Worm (Caenorhabditis elegans): Measurements from ENCODE around the gene C47D12.2.

Gene C47D12.2

ce11 chrII:11627904-11628303 is 48.2 kb upstream of the C47D12.2 start:
- TF ChIP-seq zip-4 (GFP tag; optimal IDR thresholded peaks at IDR 0.05) (no peak), nhr-47 (tag; optimal IDR thresholded peaks at IDR 0.05) (no peak), C16A3.4 (tag; optimal IDR thresholded peaks at IDR 0.05) (no peak), nhr-85 (tag) (no peak), C04F5.9 (tag; optimal IDR thresholded peaks at IDR 0.05) (no peak), dpl-1 (GFP tag; optimal IDR thresholded peaks at IDR 0.05) (no peak), ceh-82 (tag; optimal IDR thresholded peaks at IDR 0.05) (no peak), lin-13 (GFP tag; optimal IDR thresholded peaks at IDR 0.05) (no peak), vab-15 (tag; optimal IDR thresholded peaks at IDR 0.05) (no peak)

- peak; percentile 14 for TF ChIP-seq lin-14 (GFP tag; optimal IDR thresholded peaks at IDR 0.05)
- TF ChIP-seq unc-62 (GFP tag; optimal IDR thresholded peaks at IDR 0.05) = no peak
- TF ChIP-seq efl-1 (optimal IDR thresholded peaks at IDR 0.05) = no peak
- TF ChIP-seq efl-1 (GFP tag; optimal IDR thresholded peaks at IDR 0.05 in 1 of 2) = peak in 1 of 2 experiments; percentile 80
- no peak for TF ChIP-seq nhr-76 (tag; optimal IDR thresholded peaks at IDR 0.05)
Measured at ce11 chrII:11629957-11630356, 46.1 kb upstream of the C47D12.2 start.

ce11 chrII:11632689-11633088 is 43.4 kb upstream of the C47D12.2 start:
- no peak for TF ChIP-seq irx-1 (tag; optimal IDR thresholded peaks at IDR 0.05)
- peak; percentile 22 for TF ChIP-seq unc-130 (tag; optimal IDR thresholded peaks at IDR 0.05)
- peak; percentile 29 for TF ChIP-seq xbp-1 (tag; optimal IDR thresholded peaks at IDR 0.05)
- TF ChIP-seq lin-13 (GFP tag; optimal IDR thresholded peaks at IDR 0.05) = peak; percentile 18
- TF ChIP-seq lin-14 (GFP tag; optimal IDR thresholded peaks at IDR 0.05) = peak; percentile 86
- TF ChIP-seq mep-1 (tag; optimal IDR thresholded peaks at IDR 0.05) = peak; percentile 16
- no peak for TF ChIP-seq nhr-237 (tag; optimal IDR thresholded peaks at IDR 0.05)
- TF ChIP-seq efl-1 (optimal IDR thresholded peaks at IDR 0.05) = peak; percentile 34 to 51
- peak in 1 of 2 experiments; percentile 4 for TF ChIP-seq efl-1 (GFP tag; optimal IDR thresholded peaks at IDR 0.05 in 1 of 2)
- peak; percentile 37 for TF ChIP-seq fos-1 (tag; optimal IDR thresholded peaks at IDR 0.05)
- peak; percentile 48 for TF ChIP-seq tbx-2 (tag; optimal IDR thresholded peaks at IDR 0.05)
- TF ChIP-seq ceh-8 (GFP tag; optimal IDR thresholded peaks at IDR 0.05) = no peak
- peak; percentile 25 for TF ChIP-seq nhr-90 (tag; optimal IDR thresholded peaks at IDR 0.05; ENCODE audit: poor library complexity)
- TF ChIP-seq zag-1 (tag; optimal IDR thresholded peaks at IDR 0.05) = no peak
- TF ChIP-seq unc-30 (tag; optimal IDR thresholded peaks at IDR 0.05) = no peak
- peak; percentile 38 to 42 for TF ChIP-seq lin-35 (GFP tag; optimal IDR thresholded peaks at IDR 0.05)
- no peak for TF ChIP-seq pag-3 (tag; optimal IDR thresholded peaks at IDR 0.05; ENCODE audit: borderline replicate concordance, insufficient read depth)
- TF ChIP-seq mdl-1 (tag; optimal IDR thresholded peaks at IDR 0.05) = peak in 1 of 2 experiments; percentile 33
- TF ChIP-seq nhr-19 (GFP tag; conservative IDR thresholded peaks at IDR 0.05) = peak; percentile 26; the same call in 1 of the 2 replicates
- TF ChIP-seq C04F5.9 (tag; optimal IDR thresholded peaks at IDR 0.05) = no peak
- peak in 3 of 6 experiments; percentile 47 to 51 (median 49) for TF ChIP-seq elt-3 (tag; optimal IDR thresholded peaks at IDR 0.05)
- TF ChIP-seq snu-23 (GFP tag; optimal IDR thresholded peaks at IDR 0.05) = peak; percentile 72
- peak; percentile 71 for TF ChIP-seq nhr-71 (tag; optimal IDR thresholded peaks at IDR 0.05)
- TF ChIP-seq egl-27 (tag; optimal IDR thresholded peaks at IDR 0.05) = peak; percentile 4 to 10
- TF ChIP-seq skn-1 (tag; optimal IDR thresholded peaks at IDR 0.05) = peak; percentile 44
- TF ChIP-seq ama-1 (optimal IDR thresholded peaks at IDR 0.05) = no peak
- peak; percentile 49 for TF ChIP-seq nhr-20 (tag; optimal IDR thresholded peaks at IDR 0.05)
- no peak for TF ChIP-seq C34B4.2 (tag; optimal IDR thresholded peaks at IDR 0.05)
- no peak for TF ChIP-seq vab-15 (tag; optimal IDR thresholded peaks at IDR 0.05)
- TF ChIP-seq ceh-82 (tag; optimal IDR thresholded peaks at IDR 0.05) = peak in 2 of 3 experiments; percentile 48 to 73
- no peak for TF ChIP-seq ces-1 (GFP tag; optimal IDR thresholded peaks at IDR 0.05)
- TF ChIP-seq sptf-1 (tag; optimal IDR thresholded peaks at IDR 0.05) = no peak
- peak; percentile 49 for TF ChIP-seq rnt-1 (tag; optimal IDR thresholded peaks at IDR 0.05)
- peak; percentile 53 for TF ChIP-seq swsn-7 (tag; optimal IDR thresholded peaks at IDR 0.05)
- TF ChIP-seq nhr-77 (tag; optimal IDR thresholded peaks at IDR 0.05) = peak; percentile 46
- TF ChIP-seq unc-62 (GFP tag; optimal IDR thresholded peaks at IDR 0.05) = no peak
- TF ChIP-seq C16A3.4 (tag; optimal IDR thresholded peaks at IDR 0.05) = peak; percentile 17
- peak; percentile 60 for TF ChIP-seq nhr-47 (tag; optimal IDR thresholded peaks at IDR 0.05)
- TF ChIP-seq jun-1 (tag; optimal IDR thresholded peaks at IDR 0.05) = peak; percentile 15
- TF ChIP-seq fkh-8 (tag; optimal IDR thresholded peaks at IDR 0.05) = peak; percentile 57
- TF ChIP-seq blmp-1 (tag; optimal IDR thresholded peaks at IDR 0.05) = peak; percentile 59
- peak; percentile 13 for TF ChIP-seq dsc-1 (tag; optimal IDR thresholded peaks at IDR 0.05)
- TF ChIP-seq lsy-2 (tag; optimal IDR thresholded peaks at IDR 0.05) = peak; percentile 15 to 57
- TF ChIP-seq nhr-85 (tag) = peak; percentile 86
